Worm (Caenorhabditis elegans) whole organism, L2 larva: Measurements from ENCODE around the gene nspg-9.

Experiments
- F13H6.1 ChIP-seq: sonication (generic microtip); optimal IDR thresholded peaks from 2 replicates; lab custom pipeline; 2016; ENCODE audit warnings: missing genetic modification characterization, missing compliant biosample characterization
- aly-2 ChIP-seq: fragments of 150-350 bp; optimal IDR thresholded peaks from 2 replicates; lab custom pipeline; 2014; ENCODE audit warnings: missing biosample characterization, missing genetic modification characterization
- ama-1 ChIP-seq: fragments of 150-350 bp; optimal IDR thresholded peaks from 2 replicates; lab custom pipeline; 2018; ENCODE audit warnings: inconsistent platforms
- elt-3 ChIP-seq: sonication (generic microtip); optimal IDR thresholded peaks from 2 replicates; lab custom pipeline; 2017; ENCODE audit warnings: missing biosample characterization, missing genetic modification characterization
- lin-39 ChIP-seq: fragments of 150-350 bp; optimal IDR thresholded peaks from 2 replicates; lab custom pipeline; 2014; ENCODE audit warnings: missing biosample characterization, missing genetic modification reagents, missing genetic modification characterization
- lsy-2 ChIP-seq, 2 experiments: fragments of 150-350 bp in 1 of 2; sonication (generic microtip) in 1 of 2; optimal IDR thresholded peaks; 2 replicates each; lab custom pipeline; 2014 to 2017; ENCODE audit warnings: missing biosample characterization in 2 of 2, missing genetic modification characterization in 2 of 2
- nhr-12 ChIP-seq: fragments of 150-350 bp; optimal IDR thresholded peaks from 2 replicates; lab custom pipeline; 2014; ENCODE audit warnings: missing biosample characterization, missing genetic modification characterization
- nhr-23 ChIP-seq: fragments of 150-350 bp; optimal IDR thresholded peaks from 2 replicates; lab custom pipeline; 2014; ENCODE audit warnings: missing biosample characterization, missing genetic modification reagents, missing genetic modification characterization
- nhr-237 ChIP-seq: fragments of 150-350 bp; optimal IDR thresholded peaks from 2 replicates; lab custom pipeline; 2014; ENCODE audit warnings: missing biosample characterization, missing genetic modification characterization
- snpc-4 ChIP-seq: fragments of 150-350 bp; optimal IDR thresholded peaks from 2 replicates; lab custom pipeline; 2014; ENCODE audit warnings: missing biosample characterization, missing genetic modification characterization
- unc-62 ChIP-seq: fragments of 150-350 bp; optimal IDR thresholded peaks from 2 replicates; lab custom pipeline; 2014; ENCODE audit warnings: missing biosample characterization, missing genetic modification reagents, missing genetic modification characterization
- zag-1 ChIP-seq: fragments of 150-350 bp; optimal IDR thresholded peaks from 2 replicates; lab custom pipeline; 2014; ENCODE audit warnings: missing biosample characterization, missing genetic modification characterization
- ztf-11 ChIP-seq: sonication (generic microtip); optimal IDR thresholded peaks from 2 replicates; lab custom pipeline; 2017; ENCODE audit warnings: missing biosample characterization, missing genetic modification characterization

- TF ChIP-seq ama-1 (lab: Kevin White, UChicago) (no peak), nhr-23 (tag; lab: Kevin White, UChicago) (no peak), unc-62 (GFP tag; lab: Kevin White, UChicago) (no peak), ztf-11 (no peak), F13H6.1 (tag; lab: Kevin White, UChicago) (no peak), nhr-12 (no peak), nhr-237 (tag; lab: Kevin White, UChicago) (no peak), snpc-4 (tag; lab: Kevin White, UChicago) (no peak), lin-39 (tag; lab: Kevin White, UChicago) (no peak), zag-1 (no peak), aly-2 (tag; lab: Kevin White, UChicago) (no peak), elt-3 (tag; lab: Kevin White, UChicago) (no peak), lsy-2 (tag; optimal IDR thresholded peaks at IDR 0.05; lab: Kevin White, UChicago) (no peak)
Observed at ce11 chrIV:14424396-14424795, 32.3 kb upstream of the nspg-9 start, which contains the start of gene F55B11.3.
